Worm (Caenorhabditis elegans) whole organism, young adult: ENCODE data around the gene tbx-41.

Experiments used
- B0019.2 ChIP-seq: fragments of 200-800 bp; sonication (Bioruptor generic); conservative IDR thresholded peaks from 2 replicates; pipeline ENCODE4 v1.3.6; 2022; ENCODE audit warnings: missing genetic modification reagents, missing genetic modification characterization, missing compliant biosample characterization
- B0261.1 ChIP-seq: sonication (generic microtip); optimal IDR thresholded peaks from 2 replicates; lab custom pipeline; 2016; ENCODE audit warnings: mild to moderate bottlenecking, missing genetic modification characterization, moderate library complexity, missing compliant biosample characterization
- D2030.7 ChIP-seq: fragments of 200-800 bp; sonication (Bioruptor generic); IDR thresholded peaks from 2 replicates; pipeline ENCODE4 v1.3.6; 2022; ENCODE audit warnings: missing genetic modification reagents, missing genetic modification characterization, missing compliant biosample characterization
- F23B12.7 ChIP-seq: sonication (generic microtip); optimal IDR thresholded peaks from 2 replicates; lab custom pipeline; 2017; ENCODE audit warnings: missing genetic modification characterization, mild to moderate bottlenecking, missing compliant biosample characterization, antibody characterized with exemption, moderate library complexity; ENCODE audit not compliant: insufficient read depth
- F37B4.10 ChIP-seq: fragments of 200-800 bp; sonication (Bioruptor generic); IDR thresholded peaks from 2 replicates; pipeline ENCODE4 v1.3.6; 2022; ENCODE audit warnings: missing genetic modification characterization, missing compliant biosample characterization
- F49E8.2 ChIP-seq: sonication (generic microtip); optimal IDR thresholded peaks from 3 replicates; lab custom pipeline; 2017; ENCODE audit warnings: missing genetic modification characterization, mild to moderate bottlenecking, missing compliant biosample characterization, antibody characterized with exemption, moderate library complexity; ENCODE audit not compliant: insufficient read depth
- F52B5.7 ChIP-seq: sonication (generic microtip); optimal IDR thresholded peaks from 2 replicates; lab custom pipeline; 2016; ENCODE audit warnings: mild to moderate bottlenecking, missing genetic modification characterization, missing compliant biosample characterization
- K12H6.12 ChIP-seq: fragments of 200-800 bp; sonication (Bioruptor generic); optimal IDR thresholded peaks from 2 replicates; lab custom pipeline; 2018; ENCODE audit warnings: mild to moderate bottlenecking, missing genetic modification characterization, missing compliant biosample characterization
- Y79H2A.3 ChIP-seq: fragments of 200-800 bp; sonication (Bioruptor generic); conservative IDR thresholded peaks from 2 replicates; pipeline ENCODE4 v1.3.6; 2022; ENCODE audit warnings: missing genetic modification reagents, missing genetic modification characterization, missing compliant biosample characterization
- Y95B8A.8 ChIP-seq: fragments of 200-800 bp; sonication (Bioruptor generic); IDR thresholded peaks from 2 replicates; pipeline ENCODE4 v1.3.6; 2022; ENCODE audit warnings: missing genetic modification reagents, missing genetic modification characterization, missing compliant biosample characterization
- ZK185.1 ChIP-seq: sonication (generic microtip); optimal IDR thresholded peaks from 2 replicates; lab custom pipeline; 2016; ENCODE audit warnings: mild to moderate bottlenecking, missing genetic modification characterization, missing compliant biosample characterization; ENCODE audit not compliant: poor library complexity, severe bottlenecking
- aptf-3 ChIP-seq: fragments of 200-800 bp; sonication (Bioruptor generic); IDR thresholded peaks from 2 replicates; pipeline ENCODE4 v1.3.6; 2022; ENCODE audit warnings: missing genetic modification characterization, missing compliant biosample characterization
- attf-5 ChIP-seq: fragments of 200-800 bp; sonication (Bioruptor generic); optimal IDR thresholded peaks from 2 replicates; lab custom pipeline; 2018; ENCODE audit warnings: mild to moderate bottlenecking, missing genetic modification characterization, missing compliant biosample characterization
- attf-6 ChIP-seq: fragments of 200-800 bp; sonication (Bioruptor generic); IDR thresholded peaks from 2 replicates; pipeline ENCODE4 v1.3.6; 2022; ENCODE audit warnings: missing genetic modification reagents, missing genetic modification characterization, missing compliant biosample characterization
- bed-1 ChIP-seq: fragments of 200-800 bp; sonication (Bioruptor generic); IDR thresholded peaks from 2 replicates; pipeline ENCODE4 v1.3.6; 2022; ENCODE audit warnings: missing genetic modification reagents, missing genetic modification characterization, missing compliant biosample characterization
- bed-2 ChIP-seq: fragments of 200-800 bp; sonication (Bioruptor generic); IDR thresholded peaks from 2 replicates; pipeline ENCODE4 v1.3.6; 2022; ENCODE audit warnings: missing genetic modification reagents, missing genetic modification characterization, missing compliant biosample characterization
- ccch-3 ChIP-seq: fragments of 200-800 bp; sonication (Bioruptor generic); optimal IDR thresholded peaks from 2 replicates; lab custom pipeline; 2018; ENCODE audit warnings: mild to moderate bottlenecking, missing genetic modification characterization, missing compliant biosample characterization
- cebp-2 ChIP-seq: fragments of 200-800 bp; sonication (Bioruptor generic); IDR thresholded peaks from 2 replicates; pipeline ENCODE4 v1.3.6; 2022; ENCODE audit warnings: missing genetic modification characterization, missing compliant biosample characterization
- ceh-100 ChIP-seq: fragments of 200-800 bp; sonication (Bioruptor generic); IDR thresholded peaks from 2 replicates; pipeline ENCODE4 v1.3.6; 2022; ENCODE audit warnings: missing genetic modification reagents, missing genetic modification characterization, missing compliant biosample characterization
- ceh-79 ChIP-seq: sonication (generic microtip); optimal IDR thresholded peaks from 2 replicates; lab custom pipeline; 2017; ENCODE audit warnings: mild to moderate bottlenecking, missing genetic modification characterization, missing compliant biosample characterization
- ceh-91 ChIP-seq: fragments of 200-800 bp; sonication (Bioruptor generic); IDR thresholded peaks from 2 replicates; pipeline ENCODE4 v1.3.6; 2022; ENCODE audit warnings: missing genetic modification reagents, missing genetic modification characterization, missing compliant biosample characterization
- egl-18 ChIP-seq: fragments of 200-800 bp; sonication (Bioruptor generic); IDR thresholded peaks from 2 replicates; pipeline ENCODE4 v1.3.6; 2022; ENCODE audit warnings: missing genetic modification reagents, missing genetic modification characterization, missing compliant biosample characterization
- egl-44 ChIP-seq: fragments of 200-800 bp; sonication (Bioruptor generic); IDR thresholded peaks from 2 replicates; pipeline ENCODE4 v1.3.6; 2022; ENCODE audit warnings: missing genetic modification reagents, missing genetic modification characterization, missing compliant biosample characterization
- fkh-3 ChIP-seq: sonication (generic microtip); optimal IDR thresholded peaks from 2 replicates; lab custom pipeline; 2016; ENCODE audit warnings: mild to moderate bottlenecking, missing genetic modification characterization, missing compliant biosample characterization
- him-1 ChIP-seq: sonication (generic microtip); optimal IDR thresholded peaks from 2 replicates; lab custom pipeline; 2016; ENCODE audit warnings: missing genotype, missing genetic modification reagents, missing genetic modification characterization, missing compliant biosample characterization
- hlh-12 ChIP-seq: sonication (generic microtip); optimal IDR thresholded peaks from 2 replicates; lab custom pipeline; 2016; ENCODE audit warnings: missing genetic modification characterization, missing compliant biosample characterization
- hrde-1 ChIP-seq: sonication (generic microtip); optimal IDR thresholded peaks from 2 replicates; lab custom pipeline; 2016; ENCODE audit warnings: missing genetic modification characterization, mild to moderate bottlenecking, missing compliant biosample characterization, moderate library complexity, missing genotype, missing genetic modification reagents, borderline replicate concordance
- lin-26 ChIP-seq: fragments of 200-800 bp; sonication (Bioruptor generic); IDR thresholded peaks from 2 replicates; pipeline ENCODE4 v1.3.6; 2022; ENCODE audit warnings: missing genetic modification reagents, missing genetic modification characterization, missing compliant biosample characterization
- lin-40 ChIP-seq: sonication (generic microtip); optimal IDR thresholded peaks from 2 replicates; lab custom pipeline; 2016; ENCODE audit warnings: missing genetic modification characterization, mild to moderate bottlenecking, missing compliant biosample characterization, missing genotype, missing genetic modification reagents
- lin-54 ChIP-seq: fragments of 200-800 bp; sonication (Bioruptor generic); optimal IDR thresholded peaks from 2 replicates; lab custom pipeline; 2018; ENCODE audit warnings: mild to moderate bottlenecking, missing genetic modification characterization, missing compliant biosample characterization
- lir-1 ChIP-seq: fragments of 200-800 bp; sonication (Bioruptor generic); conservative IDR thresholded peaks from 2 replicates; pipeline ENCODE4 v1.3.6; 2022; ENCODE audit warnings: missing genetic modification reagents, missing genetic modification characterization, missing compliant biosample characterization
- lsy-27 ChIP-seq: sonication (generic microtip); optimal IDR thresholded peaks from 2 replicates; lab custom pipeline; 2017; ENCODE audit warnings: missing genetic modification characterization, mild to moderate bottlenecking, missing compliant biosample characterization, antibody characterized with exemption, missing genotype, borderline replicate concordance; ENCODE audit not compliant: insufficient read depth
- mel-28 ChIP-seq: sonication (generic microtip); optimal IDR thresholded peaks from 2 replicates; lab custom pipeline; 2016; ENCODE audit warnings: borderline replicate concordance, mild to moderate bottlenecking, missing genetic modification characterization, missing compliant biosample characterization
- mxl-1 ChIP-seq: sonication (generic microtip); optimal IDR thresholded peaks from 2 replicates; lab custom pipeline; 2016; ENCODE audit warnings: missing genetic modification characterization, missing compliant biosample characterization
- nhr-120 ChIP-seq: fragments of 200-800 bp; sonication (Bioruptor generic); IDR thresholded peaks from 2 replicates; pipeline ENCODE4 v1.3.6; 2022; ENCODE audit warnings: missing genetic modification characterization, missing compliant biosample characterization
- nhr-27 ChIP-seq: fragments of 200-800 bp; sonication (Bioruptor generic); optimal IDR thresholded peaks from 2 replicates; lab custom pipeline; 2018; ENCODE audit warnings: mild to moderate bottlenecking, missing genetic modification characterization, moderate library complexity, missing compliant biosample characterization
- pbrm-1 ChIP-seq: fragments of 200-800 bp; sonication (Bioruptor generic); IDR thresholded peaks from 2 replicates; pipeline ENCODE4 v1.3.6; 2022; ENCODE audit warnings: missing genetic modification reagents, missing genetic modification characterization, missing compliant biosample characterization
- pha-4 ChIP-seq: fragments of 150-350 bp; sonication (generic microtip); optimal IDR thresholded peaks from 2 replicates; lab custom pipeline; 2014; ENCODE audit warnings: missing biosample characterization, missing genetic modification reagents, missing genetic modification characterization
- rcor-1 ChIP-seq: fragments of 200-800 bp; sonication (Bioruptor generic); IDR thresholded peaks from 2 replicates; pipeline ENCODE4 v1.3.6; 2022; ENCODE audit warnings: missing genetic modification reagents, missing genetic modification characterization, missing compliant biosample characterization
- repo-1 ChIP-seq: sonication (generic microtip); optimal IDR thresholded peaks from 2 replicates; lab custom pipeline; 2017; ENCODE audit warnings: mild to moderate bottlenecking, missing genetic modification characterization, missing compliant biosample characterization
- snpc-3.4 ChIP-seq: sonication (generic microtip); optimal IDR thresholded peaks from 2 replicates; lab custom pipeline; 2017; ENCODE audit warnings: missing genetic modification characterization, mild to moderate bottlenecking, missing compliant biosample characterization, antibody characterized with exemption, moderate library complexity, missing genotype, missing genetic modification reagents
- sptf-2 ChIP-seq: fragments of 200-800 bp; sonication (Bioruptor generic); optimal IDR thresholded peaks from 2 replicates; lab custom pipeline; 2018; ENCODE audit warnings: mild to moderate bottlenecking, missing genetic modification characterization, missing compliant biosample characterization
- tbp1 ChIP-seq: fragments of 200-800 bp; sonication (Bioruptor generic); optimal IDR thresholded peaks from 2 replicates; lab custom pipeline; 2018; ENCODE audit warnings: mild to moderate bottlenecking, missing genetic modification characterization, missing compliant biosample characterization
- tbx-9 ChIP-seq: sonication (generic microtip); optimal IDR thresholded peaks from 2 replicates; lab custom pipeline; 2016; ENCODE audit warnings: borderline replicate concordance, missing genetic modification characterization, inconsistent platforms, missing compliant biosample characterization
- ztf-18 ChIP-seq: sonication (generic microtip); optimal IDR thresholded peaks from 2 replicates; lab custom pipeline; 2016; ENCODE audit warnings: missing genotype, mild to moderate bottlenecking, missing genetic modification characterization, missing compliant biosample characterization
- ztf-22 ChIP-seq: fragments of 200-800 bp; sonication (Bioruptor generic); optimal IDR thresholded peaks from 2 replicates; lab custom pipeline; 2018; ENCODE audit warnings: mild to moderate bottlenecking, missing genetic modification characterization, moderate library complexity, missing compliant biosample characterization
- ztf-25 ChIP-seq: fragments of 200-800 bp; sonication (Bioruptor generic); IDR thresholded peaks from 2 replicates; pipeline ENCODE4 v1.3.6; 2022; ENCODE audit warnings: missing genetic modification reagents, missing genetic modification characterization, missing compliant biosample characterization

The tbx-41 gene

DNA sequence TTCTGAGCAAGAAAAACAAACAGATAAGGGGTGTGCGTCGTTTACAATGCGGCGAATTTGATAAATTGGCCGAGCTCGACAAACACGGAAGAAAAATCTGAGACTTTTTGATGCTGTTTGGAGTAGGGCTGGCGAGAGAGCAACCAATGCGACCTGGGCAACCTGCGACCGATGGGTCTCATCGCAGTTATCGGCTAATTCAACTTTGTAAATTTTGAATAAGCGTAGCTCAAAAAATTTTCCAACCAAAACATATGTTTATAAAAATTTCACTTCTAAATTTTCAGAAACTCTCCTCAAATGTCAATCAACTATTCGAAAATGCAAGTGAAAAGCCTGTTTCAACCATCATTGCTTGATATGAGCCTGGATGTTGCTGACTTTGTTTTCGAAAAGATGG lies 26.8 kb downstream of the tbx-41 start, which contains the start of gene B0294.3:
B0294.3 (plus strand) TSS at position 301 of the 400 bp plus-strand sequence.
- TF ChIP-seq ccch-3 (GFP tag; lab: Kevin White, UChicago): no peak
- no peak for TF ChIP-seq tbp1 (GFP tag; lab: Kevin White, UChicago)
- TF ChIP-seq repo-1 (tag; lab: Kevin White, UChicago): no peak
- no peak for TF ChIP-seq tbx-9
- no peak for TF ChIP-seq egl-18 (GFP tag; lab: Robert Waterston, UW)
- no peak for TF ChIP-seq egl-44 (GFP tag; lab: Robert Waterston, UW)
- TF ChIP-seq B0261.1 (tag; lab: Kevin White, UChicago): no peak
- TF ChIP-seq D2030.7 (GFP tag; lab: Robert Waterston, UW): no peak
- no peak for TF ChIP-seq attf-5 (GFP tag; lab: Kevin White, UChicago)
- TF ChIP-seq him-1: no peak
- TF ChIP-seq cebp-2: no peak
- no peak for TF ChIP-seq hlh-12 (tag; lab: Kevin White, UChicago)
- TF ChIP-seq pha-4 (tag; lab: Kevin White, UChicago): no peak
- TF ChIP-seq ztf-25 (GFP tag; lab: Robert Waterston, UW): no peak
- TF ChIP-seq rcor-1 (GFP tag; lab: Robert Waterston, UW): no peak
- no peak for TF ChIP-seq F49E8.2 (tag; lab: Kevin White, UChicago)
- no peak for TF ChIP-seq lin-54 (GFP tag; lab: Kevin White, UChicago)
- TF ChIP-seq ceh-100 (GFP tag; lab: Robert Waterston, UW): no peak
- no peak for TF ChIP-seq ZK185.1 (tag; lab: Kevin White, UChicago)
- TF ChIP-seq nhr-120: no peak

DNA sequence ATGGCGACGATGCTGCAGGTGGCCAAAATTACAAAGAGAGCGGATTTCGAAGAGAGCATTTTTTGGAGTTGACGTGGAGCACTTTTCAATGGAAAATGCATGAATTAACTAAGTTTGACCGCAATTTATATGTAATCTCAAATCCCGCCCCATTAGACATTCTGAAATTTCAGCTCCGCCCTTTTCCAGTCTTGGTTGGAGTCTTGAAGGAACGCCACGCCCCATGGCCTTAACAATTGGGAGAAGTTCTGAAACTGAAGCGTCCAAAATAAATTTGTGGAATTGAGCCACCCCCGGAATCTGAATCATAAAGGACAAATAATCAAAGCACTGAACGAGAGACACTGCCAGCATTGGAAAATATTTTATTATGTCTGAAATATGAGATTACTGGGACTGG lies 32.2 kb downstream of the tbx-41 start, which contains the start of gene B0294.1:
B0294.1 (minus strand) TSS at position 101 of the 400 bp plus-strand sequence.
- TF ChIP-seq F37B4.10 (GFP tag; lab: Robert Waterston, UW) (no peak), lin-40 (tag; lab: Kevin White, UChicago) (no peak), F23B12.7 (tag; lab: Kevin White, UChicago) (no peak), Y95B8A.8 (GFP tag; lab: Robert Waterston, UW) (no peak), F52B5.7 (tag; lab: Kevin White, UChicago) (no peak), ceh-79 (tag; lab: Kevin White, UChicago) (no peak), nhr-27 (tag; lab: Kevin White, UChicago) (no peak), mel-28 (tag; lab: Kevin White, UChicago) (no peak), bed-2 (GFP tag; lab: Robert Waterston, UW) (no peak), bed-1 (no peak), lir-1 (no peak), K12H6.12 (tag; lab: Kevin White, UChicago) (no peak), aptf-3 (GFP tag; lab: Robert Waterston, UW) (no peak), snpc-3.4 (tag; lab: Kevin White, UChicago) (no peak), ccch-3 (GFP tag; lab: Kevin White, UChicago) (no peak), fkh-3 (tag; lab: Kevin White, UChicago) (no peak), ceh-91 (no peak)

- TF ChIP-seq hrde-1 (tag; lab: Kevin White, UChicago): no peak
- TF ChIP-seq nhr-27 (tag; lab: Kevin White, UChicago): no peak
- no peak for TF ChIP-seq bed-2 (GFP tag; lab: Robert Waterston, UW)
- TF ChIP-seq pbrm-1: no peak
- no peak for TF ChIP-seq attf-6
- no peak for TF ChIP-seq mxl-1 (tag; lab: Kevin White, UChicago)
- TF ChIP-seq sptf-2 (GFP tag; lab: Kevin White, UChicago): no peak
- TF ChIP-seq ztf-22: no peak
- TF ChIP-seq ztf-18 (tag; lab: Kevin White, UChicago): no peak
- no peak for TF ChIP-seq B0019.2
- TF ChIP-seq Y79H2A.3: no peak
- no peak for TF ChIP-seq F52B5.7 (tag; lab: Kevin White, UChicago)
- no peak for TF ChIP-seq lin-26
- no peak for TF ChIP-seq lsy-27
These were observed 36.4 kb downstream of the tbx-41 start for ce11 chrX:1901480-1901879.
